Fruit fly (Drosophila melanogaster): Measurements from ENCODE around the gene CG3662.
A peak's percentile ranks its signal among the peaks of the same experiment; 100 is the strongest.

DNA sequence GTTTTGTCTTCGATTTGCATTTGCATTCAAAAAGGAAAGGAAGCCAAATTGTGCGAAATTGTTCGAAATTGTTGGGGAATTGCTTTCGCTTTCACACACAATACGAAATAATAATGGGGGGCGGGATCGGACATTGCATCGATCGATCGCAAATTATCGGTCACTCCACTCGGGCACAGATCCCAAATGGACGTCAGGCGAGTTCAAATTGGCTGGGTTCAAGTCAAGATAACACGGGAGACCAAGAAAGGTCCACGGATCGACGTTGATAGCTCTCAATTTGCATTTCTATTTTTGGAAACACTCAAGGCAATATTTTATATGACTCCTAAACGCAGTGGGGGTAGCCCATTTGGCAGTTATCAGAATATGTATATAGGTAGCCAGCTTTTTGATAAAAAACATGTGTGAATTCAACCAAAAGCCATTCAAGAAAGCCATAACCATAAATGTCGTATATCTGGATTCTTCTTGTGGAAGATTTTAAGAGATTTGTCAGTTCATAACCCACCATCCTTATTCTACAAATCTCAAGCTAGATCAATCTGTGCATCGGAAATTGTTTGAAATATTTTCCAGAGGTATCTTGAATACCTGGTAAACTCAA lies 28.2 kb downstream of the CG3662 start:
- TF ChIP-seq topi (GFP tag; optimal IDR thresholded peaks at IDR 0.05) (no peak), CG34406 (GFP tag; optimal IDR thresholded peaks at IDR 0.05) (no peak), Ets21C (GFP tag; optimal IDR thresholded peaks at IDR 0.05) (no peak), CG4318 (GFP tag; optimal IDR thresholded peaks at IDR 0.05) (no peak), Sox102F (GFP tag; optimal IDR thresholded peaks at IDR 0.05) (no peak), salr (GFP tag; optimal IDR thresholded peaks at IDR 0.05) (no peak), Eip75B (GFP tag; optimal IDR thresholded peaks at IDR 0.05) (no peak), Eip93F (GFP tag; optimal IDR thresholded peaks at IDR 0.05) (peak; percentile 32), CG11294 (GFP tag; IDR thresholded peaks at IDR 0.05) (no peak)

All from whole organism, prepupa.